Fruit fly (Drosophila melanogaster) whole organism, embryonic: Measurements from ENCODE around the gene CG11672.

Source experiments
- CG10209 ChIP-seq: fragments of 200-800 bp; sonication (Bioruptor generic); optimal IDR thresholded peaks from 3 replicates; lab custom pipeline; 2017; ENCODE audit warnings: missing biosample characterization, mild to moderate bottlenecking, missing genetic modification characterization, missing genetic modification reagents
- CG10543 ChIP-seq: fragments of 200-800 bp; sonication (Bioruptor generic); optimal IDR thresholded peaks from 3 replicates; lab custom pipeline; 2017; ENCODE audit warnings: missing biosample characterization, mild to moderate bottlenecking, missing genetic modification characterization, moderate library complexity
- CG11696 ChIP-seq: fragments of 200-800 bp; sonication (Bioruptor generic); IDR thresholded peaks from 2 replicates; pipeline ENCODE4 v1.3.6; 2022; ENCODE audit warnings: missing biosample characterization, missing genetic modification characterization
- CG11723 ChIP-seq: fragments of 200-800 bp; sonication (Bioruptor generic); optimal IDR thresholded peaks from 2 replicates; lab custom pipeline; 2017; ENCODE audit warnings: missing biosample characterization, mild to moderate bottlenecking, missing genetic modification characterization
- CG12071 ChIP-seq: fragments of 200-800 bp; sonication (Bioruptor generic); optimal IDR thresholded peaks from 3 replicates; lab custom pipeline; 2018; ENCODE audit warnings: missing biosample characterization, mild to moderate bottlenecking, missing genetic modification characterization
- CG12155 ChIP-seq: fragments of 200-800 bp; sonication (Bioruptor generic); optimal IDR thresholded peaks from 3 replicates; lab custom pipeline; 2016; ENCODE audit warnings: missing biosample characterization, missing genetic modification characterization
- CG12769 ChIP-seq: fragments of 200-800 bp; sonication (Bioruptor generic); optimal IDR thresholded peaks from 2 replicates; lab custom pipeline; 2019; ENCODE audit warnings: missing biosample characterization, mild to moderate bottlenecking, missing genetic modification characterization, moderate library complexity
- CG14014 ChIP-seq: fragments of 200-800 bp; sonication (Bioruptor generic); IDR thresholded peaks from 2 replicates; pipeline ENCODE4 v1.3.6; 2022; ENCODE audit warnings: missing biosample characterization, missing genetic modification characterization
- CG1647 ChIP-seq: fragments of 200-800 bp; sonication (Bioruptor generic); optimal IDR thresholded peaks from 3 replicates; lab custom pipeline; 2016; ENCODE audit warnings: missing biosample characterization, missing genetic modification characterization
- CG2199 ChIP-seq: fragments of 200-800 bp; sonication (Bioruptor generic); IDR thresholded peaks from 3 replicates; pipeline ENCODE4 v1.3.6; 2022; ENCODE audit warnings: missing biosample characterization, missing genetic modification characterization
- CG2875 ChIP-seq: fragments of 200-800 bp; sonication (Bioruptor generic); optimal IDR thresholded peaks from 2 replicates; lab custom pipeline; 2017; ENCODE audit warnings: missing biosample characterization, mild to moderate bottlenecking, missing genetic modification characterization, missing genetic modification reagents
- CG3838 ChIP-seq: fragments of 200-800 bp; sonication (Bioruptor generic); optimal IDR thresholded peaks from 3 replicates; lab custom pipeline; 2016; ENCODE audit warnings: missing biosample characterization, missing genetic modification characterization
- CG6272 ChIP-seq: fragments of 200-800 bp; sonication (Bioruptor generic); IDR thresholded peaks from 2 replicates; pipeline ENCODE4 v1.3.6; 2022; ENCODE audit warnings: missing biosample characterization, missing genetic modification characterization
- CG7928 ChIP-seq: fragments of 200-800 bp; sonication (Bioruptor generic); optimal IDR thresholded peaks from 2 replicates; lab custom pipeline; 2017; ENCODE audit warnings: missing biosample characterization, mild to moderate bottlenecking, missing genetic modification characterization
- D19B ChIP-seq: fragments of 200-800 bp; sonication (Bioruptor generic); optimal IDR thresholded peaks from 2 replicates; lab custom pipeline; 2017; ENCODE audit warnings: missing biosample characterization, mild to moderate bottlenecking, missing genetic modification characterization
- Dbx ChIP-seq: fragments of 200-800 bp; sonication (Bioruptor generic); IDR thresholded peaks from 3 replicates; pipeline ENCODE4 v1.3.6; 2022; ENCODE audit warnings: missing biosample characterization, missing genetic modification characterization
- Ets97D ChIP-seq: fragments of 200-800 bp; sonication (Bioruptor generic); optimal IDR thresholded peaks from 3 replicates; lab custom pipeline; 2016; ENCODE audit warnings: missing biosample characterization, missing genetic modification characterization
- Fer3 ChIP-seq: fragments of 200-800 bp; sonication (Bioruptor generic); optimal IDR thresholded peaks from 2 replicates; lab custom pipeline; 2018; ENCODE audit warnings: missing biosample characterization, mild to moderate bottlenecking, missing genetic modification characterization, moderate library complexity
- Nf-YB ChIP-seq: fragments of 200-800 bp; sonication (Bioruptor generic); optimal IDR thresholded peaks from 3 replicates; lab custom pipeline; 2019; ENCODE audit warnings: missing biosample characterization, mild to moderate bottlenecking, missing genetic modification characterization, moderate library complexity
- Oaz ChIP-seq: fragments of 200-800 bp; sonication (Bioruptor generic); IDR thresholded peaks from 2 replicates; pipeline ENCODE4 v1.3.6; 2022; ENCODE audit warnings: missing biosample characterization, missing genetic modification characterization
- Opbp ChIP-seq: fragments of 200-800 bp; sonication (Bioruptor generic); IDR thresholded peaks from 3 replicates; pipeline ENCODE4 v1.3.6; 2022; ENCODE audit warnings: missing biosample characterization, missing genetic modification characterization; ENCODE audit not compliant: partially characterized antibody
- ab ChIP-seq: fragments of 200-800 bp; sonication (Bioruptor generic); optimal IDR thresholded peaks from 2 replicates; lab custom pipeline; 2016; ENCODE audit warnings: missing biosample characterization, missing genetic modification characterization
- amos ChIP-seq: fragments of 200-800 bp; sonication (Bioruptor generic); IDR thresholded peaks from 2 replicates; pipeline ENCODE4 v1.3.6; 2022; ENCODE audit warnings: missing biosample characterization, missing genetic modification characterization; ENCODE audit not compliant: partially characterized antibody
- ash1 ChIP-seq: fragments of 200-800 bp; sonication (Bioruptor generic); optimal IDR thresholded peaks from 2 replicates; lab custom pipeline; 2018; ENCODE audit warnings: missing biosample characterization, mild to moderate bottlenecking, missing genetic modification characterization
- chif ChIP-seq, 2 experiments: fragments of 200-800 bp; sonication (Bioruptor generic); optimal IDR thresholded peaks; 3 replicates each; lab custom pipeline; 2016; ENCODE audit warnings: missing biosample characterization in 2 of 2, missing genetic modification characterization in 2 of 2
- disco-r ChIP-seq: fragments of 200-800 bp; sonication (Bioruptor generic); optimal IDR thresholded peaks from 2 replicates; lab custom pipeline; 2016; ENCODE audit warnings: missing biosample characterization, missing genetic modification characterization
- dmrt11E ChIP-seq: fragments of 200-800 bp; sonication (Bioruptor generic); optimal IDR thresholded peaks from 3 replicates; lab custom pipeline; 2018; ENCODE audit warnings: missing biosample characterization, mild to moderate bottlenecking, missing genetic modification characterization, moderate library complexity
- en ChIP-seq: fragments of 200-800 bp; sonication (Bioruptor generic); optimal IDR thresholded peaks from 2 replicates; lab custom pipeline; 2016; ENCODE audit warnings: missing biosample characterization, missing genetic modification characterization
- esg ChIP-seq: fragments of 200-800 bp; sonication (Bioruptor generic); conservative IDR thresholded peaks from 2 replicates; pipeline ENCODE4 v1.3.6; 2022; ENCODE audit warnings: missing biosample characterization, missing genetic modification characterization
- fd3F ChIP-seq: fragments of 200-800 bp; sonication (Bioruptor generic); optimal IDR thresholded peaks from 2 replicates; lab custom pipeline; 2018; ENCODE audit warnings: missing biosample characterization, mild to moderate bottlenecking, missing genetic modification characterization, moderate library complexity
- gem ChIP-seq: fragments of 200-800 bp; sonication (Bioruptor generic); optimal IDR thresholded peaks from 2 replicates; lab custom pipeline; 2019; ENCODE audit warnings: missing biosample characterization, mild to moderate bottlenecking, missing genetic modification characterization, moderate library complexity
- gsb-n ChIP-seq: fragments of 200-800 bp; sonication (Bioruptor generic); optimal IDR thresholded peaks from 3 replicates; lab custom pipeline; 2018; ENCODE audit warnings: missing biosample characterization, mild to moderate bottlenecking, missing genetic modification characterization
- lola ChIP-seq, 3 experiments: fragments of >200 bp in 2 of 3; fragments of 200-800 bp in 1 of 3; sonication (Bioruptor generic) in 1 of 3; optimal IDR thresholded peaks; 2 replicates each; lab custom pipeline; 2017 to 2019; ENCODE audit warnings: missing biosample characterization in 3 of 3, missing genetic modification characterization in 3 of 3, mild to moderate bottlenecking in 1 of 3, moderate library complexity in 1 of 3
- maf-S ChIP-seq: fragments of 200-800 bp; sonication (Bioruptor generic); optimal IDR thresholded peaks from 2 replicates; lab custom pipeline; 2016; ENCODE audit warnings: missing biosample characterization, missing genetic modification characterization
- mirr ChIP-seq: fragments of 200-800 bp; sonication (Bioruptor generic); optimal IDR thresholded peaks from 3 replicates; lab custom pipeline; 2018; ENCODE audit warnings: missing biosample characterization, mild to moderate bottlenecking, missing genetic modification characterization
- oc ChIP-seq: fragments of 200-800 bp; sonication (Bioruptor generic); optimal IDR thresholded peaks from 2 replicates; lab custom pipeline; 2018; ENCODE audit warnings: missing biosample characterization, mild to moderate bottlenecking, missing genetic modification characterization, moderate library complexity
- odd ChIP-seq: fragments of 200-800 bp; sonication (Bioruptor generic); optimal IDR thresholded peaks from 2 replicates; lab custom pipeline; 2017; ENCODE audit warnings: missing biosample characterization, mild to moderate bottlenecking, missing genetic modification characterization
- pita ChIP-seq: fragments of 200-800 bp; sonication (Bioruptor generic); optimal IDR thresholded peaks from 2 replicates; lab custom pipeline; 2017; ENCODE audit warnings: missing biosample characterization, mild to moderate bottlenecking, missing genetic modification characterization
- pnt ChIP-seq: fragments of 200-800 bp; sonication (Bioruptor generic); optimal IDR thresholded peaks from 3 replicates; lab custom pipeline; 2016; ENCODE audit warnings: missing biosample characterization, missing genetic modification characterization
- ro ChIP-seq: fragments of 200-800 bp; sonication (Bioruptor generic); IDR thresholded peaks from 2 replicates; pipeline ENCODE4 v1.3.6; 2022; ENCODE audit warnings: missing biosample characterization, missing genetic modification characterization
- salm ChIP-seq: fragments of 200-800 bp; sonication (Bioruptor generic); optimal IDR thresholded peaks from 2 replicates; lab custom pipeline; 2018; ENCODE audit warnings: missing biosample characterization, mild to moderate bottlenecking, missing genetic modification characterization
- sens ChIP-seq: fragments of 200-800 bp; sonication (Bioruptor generic); peaks from one replicate; lab custom pipeline; 2016; ENCODE audit warnings: missing biosample characterization, missing genetic modification characterization
- sim ChIP-seq: fragments of 200-800 bp; sonication (Bioruptor generic); IDR thresholded peaks from 2 replicates; pipeline ENCODE4 v1.3.6; 2022; ENCODE audit warnings: missing biosample characterization, missing genetic modification characterization
- sob ChIP-seq: fragments of 200-800 bp; sonication (Bioruptor generic); IDR thresholded peaks from 2 replicates; pipeline ENCODE4 v1.3.6; 2022; ENCODE audit warnings: missing biosample characterization, missing genetic modification characterization
- sug ChIP-seq: fragments of 200-800 bp; optimal IDR thresholded peaks from 2 replicates; lab custom pipeline; 2019; ENCODE audit warnings: missing biosample characterization, mild to moderate bottlenecking, missing genetic modification characterization, moderate library complexity
- tin ChIP-seq: fragments of 200-800 bp; sonication (Bioruptor generic); optimal IDR thresholded peaks from 3 replicates; lab custom pipeline; 2016; ENCODE audit warnings: missing biosample characterization, missing genetic modification characterization
- twi ChIP-seq: fragments of 200-800 bp; optimal IDR thresholded peaks from 2 replicates; lab custom pipeline; 2019; ENCODE audit warnings: missing biosample characterization, mild to moderate bottlenecking, missing genetic modification characterization, moderate library complexity
- wek ChIP-seq: fragments of 200-800 bp; sonication (Bioruptor generic); optimal IDR thresholded peaks from 3 replicates; lab custom pipeline; 2018; ENCODE audit warnings: missing biosample characterization, mild to moderate bottlenecking, missing genetic modification characterization, moderate library complexity
- zen2 ChIP-seq: fragments of 200-800 bp; sonication (Bioruptor generic); IDR thresholded peaks from 3 replicates; pipeline ENCODE4 v1.3.6; 2022; ENCODE audit warnings: missing biosample characterization, missing genetic modification characterization; ENCODE audit not compliant: partially characterized antibody

The CG11672 gene

dm6 chr3R:8333768-8334470, 43.5 kb upstream of the CG11672 start, which contains the start of gene Poxm (continued):
- TF ChIP-seq CG11723 (GFP tag; lab: Kevin White, UChicago) (peak; percentile 81), Ets97D (peak; percentile 33), CG6272 (GFP tag; lab: Robert Waterston, UW) (peak; percentile 83), sens (GFP tag; lab: Kevin White, UChicago) (peak; percentile 96), CG10543 (peak; percentile 85), CG2875 (GFP tag; lab: Kevin White, UChicago) (peak; percentile 85), mirr (GFP tag; lab: Kevin White, UChicago) (no peak), sim (GFP tag; lab: Robert Waterston, UW) (peak; percentile 58; the same call in 1 of the 2 replicates), CG14014 (GFP tag; lab: Robert Waterston, UW) (peak; percentile 82; the same call in 1 of the 2 replicates), salm (tag; lab: Kevin White, UChicago) (peak; percentile 77), sug (tag; lab: Kevin White, UChicago) (peak; percentile 87), maf-S (peak; percentile 21), fd3F (peak; percentile 75), lola (GFP tag; optimal IDR thresholded peaks at IDR 0.05; lab: Kevin White, UChicago) (peak in 2 of 3 experiments; percentile 56 to 96), CG12155 (peak; percentile 78), CG1647 (GFP tag; lab: Kevin White, UChicago) (peak; percentile 44), dmrt11E (tag; lab: Kevin White, UChicago) (peak; percentile 91), ash1 (GFP tag; lab: Kevin White, UChicago) (no peak), Opbp (no peak), CG12769 (tag; lab: Kevin White, UChicago) (peak; percentile 4), CG3838 (GFP tag; lab: Kevin White, UChicago) (peak; percentile 3), Fer3 (tag; lab: Kevin White, UChicago) (peak; percentile 80), zen2 (no peak), disco-r (GFP tag; lab: Kevin White, UChicago) (peak; percentile 3), Dbx (GFP tag; lab: Robert Waterston, UW) (peak; percentile 48; the same call in 1 of the 3 replicates), amos (GFP tag; lab: Robert Waterston, UW) (no peak; the same call in none of the 2 replicates), D19B (GFP tag; lab: Kevin White, UChicago) (peak; percentile 65), Nf-YB (GFP tag; lab: Kevin White, UChicago) (peak; percentile 94), esg (GFP tag; lab: Robert Waterston, UW) (peak; percentile 88), CG7928 (GFP tag; lab: Kevin White, UChicago) (peak; percentile 23), tin (peak; percentile 89), CG2199 (GFP tag; lab: Robert Waterston, UW) (0 out of 3 replicates have a peak, but pooled peaks have one; percentile 10), pita (GFP tag; lab: Kevin White, UChicago) (no peak), CG11696 (GFP tag; lab: Robert Waterston, UW) (peak; percentile 66), Oaz (GFP tag; lab: Robert Waterston, UW) (peak; percentile 78), odd (GFP tag; lab: Kevin White, UChicago) (peak; percentile 81), twi (tag; lab: Kevin White, UChicago) (peak; percentile 90), ab (GFP tag; lab: Kevin White, UChicago) (no peak), CG12071 (GFP tag; lab: Kevin White, UChicago) (peak; percentile 23), en (GFP tag; lab: Kevin White, UChicago) (no peak), wek (no peak), gsb-n (tag; lab: Kevin White, UChicago) (peak; percentile 88), pnt (GFP tag; lab: Kevin White, UChicago) (peak; percentile 80), chif (GFP tag; optimal IDR thresholded peaks at IDR 0.05; lab: Kevin White, UChicago) (peak; percentile 37 to 75), CG10209 (GFP tag; lab: Kevin White, UChicago) (peak; percentile 91), sob (GFP tag; lab: Robert Waterston, UW) (peak; percentile 85), gem (peak; percentile 97), ro (GFP tag; lab: Robert Waterston, UW) (peak; percentile 86), oc (tag; lab: Kevin White, UChicago) (peak; percentile 78)
